Worm (Caenorhabditis elegans) whole organism, L2 larva: ENCODE data around the gene msp-56.

ENCODE experiments used
- ZK546.5 ChIP-seq: sonication (generic microtip); optimal IDR thresholded peaks from 2 replicates; lab custom pipeline; 2017; ENCODE audit warnings: missing biosample characterization, missing genetic modification characterization
- aly-2 ChIP-seq: fragments of 150-350 bp; optimal IDR thresholded peaks from 2 replicates; lab custom pipeline; 2014; ENCODE audit warnings: missing biosample characterization, missing genetic modification characterization
- ama-1 ChIP-seq: fragments of 150-350 bp; optimal IDR thresholded peaks from 2 replicates; lab custom pipeline; 2018; ENCODE audit warnings: inconsistent platforms
- dmd-4 ChIP-seq: sonication (generic microtip); optimal IDR thresholded peaks from 2 replicates; lab custom pipeline; 2017; ENCODE audit warnings: missing biosample characterization, missing genetic modification characterization
- egl-27 ChIP-seq: sonication (generic microtip); optimal IDR thresholded peaks from 3 replicates; lab custom pipeline; 2017; ENCODE audit warnings: missing biosample characterization, missing genetic modification reagents, missing genetic modification characterization
- nhr-11 ChIP-seq: fragments of 150-350 bp; optimal IDR thresholded peaks from 2 replicates; lab custom pipeline; 2014; ENCODE audit warnings: missing biosample characterization, missing genetic modification characterization
- nhr-25 ChIP-seq: fragments of 150-350 bp; sonication (generic microtip); optimal IDR thresholded peaks from 3 replicates; lab custom pipeline; 2014; ENCODE audit warnings: missing biosample characterization, missing genetic modification characterization
- skn-1 ChIP-seq: sonication (generic microtip); optimal IDR thresholded peaks from 2 replicates; lab custom pipeline; 2017; ENCODE audit warnings: missing biosample characterization, missing genetic modification characterization
- unc-39 ChIP-seq: fragments of 150-350 bp; optimal IDR thresholded peaks from 2 replicates; lab custom pipeline; 2014; ENCODE audit warnings: missing biosample characterization, missing genetic modification characterization
- unc-62 ChIP-seq: fragments of 150-350 bp; optimal IDR thresholded peaks from 2 replicates; lab custom pipeline; 2014; ENCODE audit warnings: missing biosample characterization, missing genetic modification reagents, missing genetic modification characterization

DNA sequence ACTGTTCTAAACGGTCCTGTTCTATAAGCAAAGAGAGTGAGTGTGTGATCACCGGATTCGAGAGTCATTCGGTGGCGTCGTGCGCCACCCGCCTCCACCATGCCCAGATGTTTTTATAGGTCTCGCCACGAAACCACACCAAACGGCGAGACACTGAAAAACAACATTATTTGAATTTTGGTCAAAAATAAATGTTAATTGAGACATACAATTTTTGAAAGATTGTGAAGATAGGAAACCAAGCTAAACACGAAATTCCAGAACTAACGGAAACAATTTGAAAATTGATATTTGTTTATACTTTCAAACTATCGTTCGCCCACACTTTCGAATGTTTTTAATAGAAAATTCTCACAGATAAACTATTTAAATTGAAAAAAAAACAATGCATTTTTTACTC lies 16.9 kb upstream of the msp-56 start, which contains the start of gene catp-6:
- TF ChIP-seq unc-62 (GFP tag; lab: Kevin White, UChicago) (no peak), dmd-4 (no peak), skn-1 (tag; lab: Kevin White, UChicago) (no peak), ama-1 (lab: Kevin White, UChicago) (no peak), nhr-11 (no peak), egl-27 (tag; lab: Kevin White, UChicago) (no peak), aly-2 (tag; lab: Kevin White, UChicago) (no peak), nhr-25 (tag; lab: Kevin White, UChicago) (no peak), ZK546.5 (tag; lab: Kevin White, UChicago) (no peak), unc-39 (tag; lab: Kevin White, UChicago) (no peak)
